Fruit fly (Drosophila melanogaster) whole organism, prepupa: ENCODE results near the gene Baldspot.

Experiments
- CG11294 ChIP-seq: fragments of 200-800 bp; sonication (Bioruptor generic); IDR thresholded peaks from 2 replicates; pipeline ENCODE4 v1.3.6; 2022; ENCODE audit warnings: missing biosample characterization, missing genetic modification characterization
- CG11762 ChIP-seq: fragments of 200-800 bp; sonication (Bioruptor generic); optimal IDR thresholded peaks from 3 replicates; lab custom pipeline; 2016; ENCODE audit warnings: missing biosample characterization, missing genetic modification characterization; ENCODE audit not compliant: insufficient read depth
- CG11902 ChIP-seq: fragments of 200-800 bp; sonication (Bioruptor generic); optimal IDR thresholded peaks from 3 replicates; lab custom pipeline; 2016; ENCODE audit warnings: missing biosample characterization, missing genetic modification characterization
- CG15336 ChIP-seq: fragments of 200-800 bp; sonication (Bioruptor generic); IDR thresholded peaks from 2 replicates; pipeline ENCODE4 v1.3.6; 2022; ENCODE audit warnings: missing biosample characterization, missing genetic modification characterization
- CG1621 ChIP-seq: fragments of 200-800 bp; sonication (Bioruptor generic); optimal IDR thresholded peaks from 3 replicates; lab custom pipeline; 2018; ENCODE audit warnings: missing biosample characterization, mild to moderate bottlenecking, missing genetic modification characterization
- CG3032 ChIP-seq: fragments of 200-800 bp; optimal IDR thresholded peaks from 2 replicates; lab custom pipeline; 2019; ENCODE audit warnings: missing biosample characterization, mild to moderate bottlenecking, missing genetic modification characterization, moderate library complexity
- CG31627 ChIP-seq: fragments of 200-800 bp; sonication (Bioruptor generic); optimal IDR thresholded peaks from 3 replicates; lab custom pipeline; 2016; ENCODE audit warnings: missing biosample characterization, missing genetic modification characterization
- CG32006 ChIP-seq: fragments of 200-800 bp; sonication (Bioruptor generic); optimal IDR thresholded peaks from 3 replicates; lab custom pipeline; 2017; ENCODE audit warnings: missing biosample characterization, mild to moderate bottlenecking, missing genetic modification characterization
- CG3919 ChIP-seq: fragments of 200-800 bp; sonication (Bioruptor generic); optimal IDR thresholded peaks from 3 replicates; lab custom pipeline; 2016; ENCODE audit warnings: missing biosample characterization, missing genetic modification characterization
- CG6163 ChIP-seq: fragments of 200-800 bp; sonication (Bioruptor generic); IDR thresholded peaks from 3 replicates; pipeline ENCODE4 v1.3.6; 2022; ENCODE audit warnings: missing biosample characterization, missing genetic modification characterization
- CG6792 ChIP-seq: fragments of 200-800 bp; sonication (Bioruptor generic); optimal IDR thresholded peaks from 3 replicates; lab custom pipeline; 2016; ENCODE audit warnings: missing biosample characterization, missing genetic modification characterization
- CG6808 ChIP-seq: fragments of 200-800 bp; sonication (Bioruptor generic); optimal IDR thresholded peaks from 3 replicates; lab custom pipeline; 2017; ENCODE audit warnings: missing biosample characterization, missing genetic modification characterization, mild to moderate bottlenecking, moderate library complexity, missing genetic modification reagents
- CG6854 ChIP-seq: fragments of 200-800 bp; sonication (Bioruptor generic); optimal IDR thresholded peaks from 2 replicates; lab custom pipeline; 2017; ENCODE audit warnings: missing biosample characterization, mild to moderate bottlenecking, missing genetic modification characterization
- CG7368 ChIP-seq: fragments of 200-800 bp; sonication (Bioruptor generic); optimal IDR thresholded peaks from 3 replicates; lab custom pipeline; 2016; ENCODE audit warnings: missing biosample characterization, missing genetic modification characterization
- CG8119 ChIP-seq: fragments of 200-800 bp; sonication (Bioruptor generic); IDR thresholded peaks from 3 replicates; pipeline ENCODE4 v1.3.6; 2022; ENCODE audit warnings: missing biosample characterization, missing genetic modification characterization
- CG8319 ChIP-seq: fragments of 200-800 bp; sonication (Bioruptor generic); optimal IDR thresholded peaks from 3 replicates; lab custom pipeline; 2016; ENCODE audit warnings: missing biosample characterization, missing genetic modification characterization
- CG8632 ChIP-seq: fragments of 200-800 bp; sonication (Bioruptor generic); optimal IDR thresholded peaks from 3 replicates; lab custom pipeline; 2016; ENCODE audit warnings: missing biosample characterization, missing genetic modification characterization
- CG9139 ChIP-seq: fragments of 200-800 bp; sonication (Bioruptor generic); optimal IDR thresholded peaks from 3 replicates; lab custom pipeline; 2017; ENCODE audit warnings: missing biosample characterization, mild to moderate bottlenecking, missing genetic modification characterization
- Eip75B ChIP-seq: fragments of 200-800 bp; sonication (Bioruptor generic); optimal IDR thresholded peaks from 3 replicates; lab custom pipeline; 2016; ENCODE audit warnings: missing biosample characterization, missing genetic modification characterization
- Eip78C ChIP-seq: fragments of 200-800 bp; sonication (Bioruptor generic); peaks from one replicate; lab custom pipeline; 2016; ENCODE audit warnings: missing biosample characterization, missing genetic modification characterization
- Ets21C ChIP-seq: fragments of 200-800 bp; sonication (Bioruptor generic); optimal IDR thresholded peaks from 3 replicates; lab custom pipeline; 2016; ENCODE audit warnings: missing biosample characterization, missing genetic modification characterization
- Ets96B ChIP-seq: fragments of 200-800 bp; optimal IDR thresholded peaks from 2 replicates; lab custom pipeline; 2019; ENCODE audit warnings: missing biosample characterization, mild to moderate bottlenecking, missing genetic modification characterization, moderate library complexity
- Gug ChIP-seq: fragments of 200-800 bp; sonication (Bioruptor generic); IDR thresholded peaks from 2 replicates; pipeline ENCODE4 v1.3.6; 2022; ENCODE audit warnings: missing biosample characterization, missing genetic modification characterization
- Hr38 ChIP-seq: sonication (Bioruptor generic); optimal IDR thresholded peaks from 2 replicates; lab custom pipeline; 2016; ENCODE audit warnings: missing biosample characterization, missing genetic modification characterization
- Hr39 ChIP-seq: fragments of 200-800 bp; sonication (Bioruptor generic); optimal IDR thresholded peaks from 2 replicates; lab custom pipeline; 2016; ENCODE audit warnings: missing biosample characterization, missing genetic modification characterization
- Hr4 ChIP-seq: fragments of 200-800 bp; sonication (Bioruptor generic); optimal IDR thresholded peaks from 3 replicates; lab custom pipeline; 2016; ENCODE audit warnings: missing biosample characterization, missing genetic modification characterization
- Lpt ChIP-seq: fragments of 200-800 bp; sonication (Bioruptor generic); optimal IDR thresholded peaks from 3 replicates; lab custom pipeline; 2016; ENCODE audit warnings: missing biosample characterization, missing genetic modification characterization
- Met ChIP-seq: fragments of 200-800 bp; sonication (Bioruptor generic); optimal IDR thresholded peaks from 3 replicates; lab custom pipeline; 2016; ENCODE audit warnings: missing biosample characterization, missing genetic modification characterization
- Sox102F ChIP-seq: fragments of 200-800 bp; sonication (Bioruptor generic); optimal IDR thresholded peaks from 2 replicates; lab custom pipeline; 2016; ENCODE audit warnings: missing biosample characterization, mild to moderate bottlenecking, missing genetic modification characterization
- Sox14 ChIP-seq: fragments of 200-800 bp; sonication (Bioruptor generic); optimal IDR thresholded peaks from 3 replicates; lab custom pipeline; 2016; ENCODE audit warnings: missing biosample characterization, missing genetic modification characterization
- Sox15 ChIP-seq: fragments of 200-800 bp; sonication (Bioruptor generic); optimal IDR thresholded peaks from 3 replicates; lab custom pipeline; 2016; ENCODE audit warnings: missing biosample characterization, missing genetic modification characterization
- achi ChIP-seq: fragments of 200-800 bp; sonication (Bioruptor generic); optimal IDR thresholded peaks from 3 replicates; lab custom pipeline; 2016; ENCODE audit warnings: missing biosample characterization, missing genetic modification characterization
- acj6 ChIP-seq: fragments of 200-800 bp; sonication (Bioruptor generic); optimal IDR thresholded peaks from 3 replicates; lab custom pipeline; 2016; ENCODE audit warnings: missing biosample characterization, missing genetic modification characterization
- cyc ChIP-seq: fragments of 200-800 bp; sonication (Bioruptor generic); optimal IDR thresholded peaks from 3 replicates; lab custom pipeline; 2016; ENCODE audit warnings: missing biosample characterization, missing genetic modification characterization
- dac ChIP-seq: fragments of 200-800 bp; sonication (Bioruptor generic); optimal IDR thresholded peaks from 2 replicates; lab custom pipeline; 2017; ENCODE audit warnings: missing biosample characterization, mild to moderate bottlenecking, missing genetic modification characterization
- eg ChIP-seq: fragments of 200-800 bp; sonication (Bioruptor generic); IDR thresholded peaks from 3 replicates; pipeline ENCODE4 v1.3.6; 2022; ENCODE audit warnings: missing biosample characterization, missing genetic modification characterization
- fd85E ChIP-seq: fragments of 200-800 bp; sonication (Bioruptor generic); optimal IDR thresholded peaks from 3 replicates; lab custom pipeline; 2016; ENCODE audit warnings: missing biosample characterization, missing genetic modification characterization
- fkh ChIP-seq: fragments of 200-800 bp; sonication (Bioruptor generic); optimal IDR thresholded peaks from 3 replicates; lab custom pipeline; 2017; ENCODE audit warnings: missing biosample characterization, mild to moderate bottlenecking, missing genetic modification characterization, moderate library complexity
- lz ChIP-seq: fragments of 200-800 bp; sonication (Bioruptor generic); optimal IDR thresholded peaks from 3 replicates; lab custom pipeline; 2016; ENCODE audit warnings: missing biosample characterization, missing genetic modification characterization
- net ChIP-seq: fragments of 200-800 bp; sonication (Bioruptor generic); optimal IDR thresholded peaks from 3 replicates; lab custom pipeline; 2016; ENCODE audit warnings: missing biosample characterization, missing genetic modification characterization
- salr ChIP-seq, 2 experiments: fragments of 200-800 bp; sonication (Bioruptor generic); optimal IDR thresholded peaks; 3 replicates each; lab custom pipeline; 2016 to 2018; ENCODE audit warnings: missing biosample characterization in 2 of 2, missing genetic modification characterization in 2 of 2, mild to moderate bottlenecking in 1 of 2
- spab ChIP-seq: fragments of 200-800 bp; sonication (Bioruptor generic); optimal IDR thresholded peaks from 2 replicates; lab custom pipeline; 2017; ENCODE audit warnings: missing biosample characterization, mild to moderate bottlenecking, missing genetic modification characterization, missing genetic modification reagents
- ss ChIP-seq, 2 experiments: fragments of 200-800 bp; sonication (Bioruptor generic); optimal IDR thresholded peaks; 2 replicates in 1 of 2; 3 replicates in 1 of 2; lab custom pipeline; 2017 to 2018; ENCODE audit warnings: mild to moderate bottlenecking in 2 of 2, missing biosample characterization in 2 of 2, missing genetic modification characterization in 2 of 2, moderate library complexity in 1 of 2
- vri ChIP-seq: fragments of 200-800 bp; sonication (Bioruptor generic); optimal IDR thresholded peaks from 3 replicates; lab custom pipeline; 2016; ENCODE audit warnings: missing biosample characterization, mild to moderate bottlenecking, missing genetic modification characterization

The Baldspot gene

dm6 chr3L:16659959-16660870 is 1.2 kb downstream of the Baldspot start (continued):
- TF ChIP-seq CG32006 (GFP tag; lab: Kevin White, UChicago) (peak; percentile 99), fd85E (GFP tag; lab: Kevin White, UChicago) (peak; percentile 71), Hr38 (peak; percentile 50), Sox15 (GFP tag; lab: Kevin White, UChicago) (peak; percentile 95), CG8319 (GFP tag; lab: Kevin White, UChicago) (peak; percentile 93), vri (peak; percentile 56), Sox102F (peak; percentile 92), CG6808 (GFP tag; lab: Kevin White, UChicago) (peak; percentile 96), achi (GFP tag; lab: Kevin White, UChicago) (peak; percentile 97), CG1621 (tag; lab: Kevin White, UChicago) (peak; percentile 91), Ets21C (GFP tag; lab: Kevin White, UChicago) (peak; percentile 92), Hr39 (GFP tag; lab: Kevin White, UChicago) (peak; percentile 93), salr (GFP tag; optimal IDR thresholded peaks at IDR 0.05; lab: Kevin White, UChicago) (peak; percentile 88 to 98), Gug (GFP tag; lab: Robert Waterston, UW) (peak; percentile 92), Hr4 (GFP tag; lab: Kevin White, UChicago) (peak; percentile 97), Eip75B (peak; percentile 96), CG11762 (peak; percentile 97), CG6854 (GFP tag; lab: Kevin White, UChicago) (peak; percentile 89), fkh (GFP tag; lab: Kevin White, UChicago) (peak; percentile 91), Ets96B (peak; percentile 96), CG8119 (GFP tag; lab: Robert Waterston, UW) (peak; percentile 98), lz (peak; percentile 95), CG3032 (peak; percentile 96), Lpt (GFP tag; lab: Kevin White, UChicago) (peak; percentile 97), CG3919 (GFP tag; lab: Kevin White, UChicago) (peak; percentile 98), CG11902 (GFP tag; lab: Kevin White, UChicago) (peak; percentile 95), CG11294 (peak; percentile 91), CG9139 (GFP tag; lab: Kevin White, UChicago) (peak; percentile 93), dac (GFP tag; lab: Kevin White, UChicago) (peak; percentile 96), Sox14 (GFP tag; lab: Kevin White, UChicago) (peak; percentile 94), CG7368 (GFP tag; lab: Kevin White, UChicago) (peak; percentile 93), Eip78C (GFP tag; lab: Kevin White, UChicago) (peak; percentile 99)

- TF ChIP-seq Met (GFP tag; lab: Kevin White, UChicago) (no peak), CG6163 (GFP tag; lab: Robert Waterston, UW) (no peak), lz (no peak), ss (GFP tag; optimal IDR thresholded peaks at IDR 0.05; lab: Kevin White, UChicago) (no peak), acj6 (no peak), CG3032 (no peak), dac (GFP tag; lab: Kevin White, UChicago) (no peak), CG15336 (GFP tag; lab: Robert Waterston, UW) (no peak), Hr38 (no peak), CG6792 (GFP tag; lab: Kevin White, UChicago) (no peak)
Measured at dm6 chr3L:16659099-16659498, 2.3 kb downstream of the Baldspot start.

- TF ChIP-seq CG31627 (GFP tag; lab: Kevin White, UChicago) (peak; percentile 12), CG32006 (GFP tag; lab: Kevin White, UChicago) (peak; percentile 74), achi (GFP tag; lab: Kevin White, UChicago) (peak; percentile 40), net (GFP tag; lab: Kevin White, UChicago) (peak; percentile 41), eg (GFP tag; lab: Robert Waterston, UW) (0 out of 3 replicates have a peak, but pooled peaks have one; percentile 42), Ets21C (GFP tag; lab: Kevin White, UChicago) (no peak), Eip78C (GFP tag; lab: Kevin White, UChicago) (peak; percentile 79), CG6854 (GFP tag; lab: Kevin White, UChicago) (no peak), fd85E (GFP tag; lab: Kevin White, UChicago) (no peak), fkh (GFP tag; lab: Kevin White, UChicago) (no peak), Sox15 (GFP tag; lab: Kevin White, UChicago) (no peak), CG8119 (GFP tag; lab: Robert Waterston, UW) (peak; percentile 61), Lpt (GFP tag; lab: Kevin White, UChicago) (peak; percentile 27), CG15336 (GFP tag; lab: Robert Waterston, UW) (peak; percentile 62), CG8319 (GFP tag; lab: Kevin White, UChicago) (no peak), spab (peak; percentile 34), cyc (GFP tag; lab: Kevin White, UChicago) (peak; percentile 6), CG6808 (GFP tag; lab: Kevin White, UChicago) (no peak), Hr38 (no peak), ss (GFP tag; optimal IDR thresholded peaks at IDR 0.05; lab: Kevin White, UChicago) (no peak), Sox14 (GFP tag; lab: Kevin White, UChicago) (peak; percentile 24), Met (GFP tag; lab: Kevin White, UChicago) (peak; percentile 57), CG8632 (GFP tag; lab: Kevin White, UChicago) (no peak)
Measured at dm6 chr3L:16657014-16657413, 4.4 kb downstream of the Baldspot start.
